Worm (Caenorhabditis elegans) whole organism, L1 larva: ENCODE results near the gene R12B2.13.

Experiments
- ceh-90 ChIP-seq: sonication (generic microtip); optimal IDR thresholded peaks from 2 replicates; lab custom pipeline; 2016; ENCODE audit warnings: missing genetic modification characterization, missing compliant biosample characterization
- dsc-1 ChIP-seq: sonication (generic microtip); optimal IDR thresholded peaks from 2 replicates; lab custom pipeline; 2016; ENCODE audit warnings: mild to moderate bottlenecking, missing genetic modification characterization, missing compliant biosample characterization
- fkh-10 ChIP-seq: sonication (generic microtip); optimal IDR thresholded peaks from 2 replicates; lab custom pipeline; 2017; ENCODE audit warnings: missing biosample characterization, missing genetic modification reagents, missing genetic modification characterization
- fos-1 ChIP-seq: fragments of 150-350 bp; optimal IDR thresholded peaks from 2 replicates; lab custom pipeline; 2014; ENCODE audit warnings: missing biosample characterization, missing genetic modification characterization
- hpl-2 ChIP-seq: fragments of 150-350 bp; optimal IDR thresholded peaks from 2 replicates; lab custom pipeline; 2014; ENCODE audit warnings: missing biosample characterization, missing genetic modification reagents, missing genetic modification characterization
- lin-13 ChIP-seq: fragments of 150-350 bp; optimal IDR thresholded peaks from 2 replicates; lab custom pipeline; 2014; ENCODE audit warnings: missing biosample characterization, missing genetic modification reagents, missing genetic modification characterization
- nhr-28 ChIP-seq: fragments of 150-350 bp; optimal IDR thresholded peaks from 2 replicates; lab custom pipeline; 2014; ENCODE audit warnings: missing biosample characterization, missing genetic modification characterization
- pqm-1 ChIP-seq: sonication (generic microtip); optimal IDR thresholded peaks from 3 replicates; lab custom pipeline; 2017; ENCODE audit warnings: missing biosample characterization, missing genetic modification characterization
- skn-1 ChIP-seq: fragments of 150-350 bp; optimal IDR thresholded peaks from 2 replicates; lab custom pipeline; 2014; ENCODE audit warnings: missing biosample characterization, missing genetic modification characterization
- unc-62 ChIP-seq: fragments of 150-350 bp; optimal IDR thresholded peaks from 2 replicates; lab custom pipeline; 2014; ENCODE audit warnings: missing biosample characterization, missing genetic modification reagents, missing genetic modification characterization
- unc-86 ChIP-seq: sonication (generic microtip); optimal IDR thresholded peaks from 2 replicates; lab custom pipeline; 2016; ENCODE audit warnings: missing genetic modification characterization, missing compliant biosample characterization
- zag-1 ChIP-seq: fragments of 150-350 bp; optimal IDR thresholded peaks from 2 replicates; lab custom pipeline; 2014; ENCODE audit warnings: missing biosample characterization, missing genetic modification characterization

DNA sequence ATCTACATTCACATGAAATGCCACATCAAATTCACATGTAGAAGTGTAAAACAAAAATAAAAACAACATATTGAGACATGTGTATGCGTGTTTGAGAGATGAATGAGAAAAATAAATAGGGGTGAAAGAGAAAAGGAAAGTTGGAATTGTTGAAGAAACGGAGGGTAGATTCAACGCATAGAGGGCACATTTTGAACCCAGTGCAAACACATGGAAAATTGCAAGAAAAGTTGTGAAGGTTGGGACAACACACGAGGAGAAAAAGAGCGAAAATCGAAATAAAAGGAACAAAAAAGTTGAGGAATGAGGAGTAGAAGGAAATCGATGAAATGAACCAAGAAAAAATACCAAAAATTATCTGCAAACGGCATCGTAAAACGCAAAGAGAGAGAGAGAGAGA lies 6.3 kb upstream of the R12B2.13 start:
- no peak for TF ChIP-seq pqm-1
- TF ChIP-seq unc-62 (GFP tag; lab: Kevin White, UChicago): no peak
- no peak for TF ChIP-seq lin-13 (GFP tag; lab: Kevin White, UChicago)
- no peak for TF ChIP-seq ceh-90 (tag; lab: Kevin White, UChicago)
- no peak for TF ChIP-seq unc-86
- TF ChIP-seq hpl-2 (GFP tag; lab: Kevin White, UChicago): no peak
- no peak for TF ChIP-seq fkh-10
- no peak for TF ChIP-seq skn-1 (tag; lab: Kevin White, UChicago)
- peak; percentile 57 for TF ChIP-seq dsc-1 (tag; lab: Kevin White, UChicago)
- TF ChIP-seq zag-1 (tag; lab: Kevin White, UChicago): no peak
- no peak for TF ChIP-seq nhr-28 (tag; lab: Kevin White, UChicago)
- TF ChIP-seq fos-1 (tag; lab: Kevin White, UChicago): no peak
